Worm (Caenorhabditis elegans) whole organism, L1 larva: Measurements from ENCODE around the gene fbxb-21.

Experiments used
- C04F5.9 ChIP-seq: sonication (generic microtip); optimal IDR thresholded peaks from 2 replicates; lab custom pipeline; 2016; ENCODE audit warnings: missing genetic modification characterization, missing compliant biosample characterization
- aha-1 ChIP-seq: fragments of 150-350 bp; optimal IDR thresholded peaks from 2 replicates; lab custom pipeline; 2014; ENCODE audit warnings: missing biosample characterization, missing genetic modification characterization
- alr-1 ChIP-seq: fragments of 200-800 bp; sonication (Bioruptor generic); optimal IDR thresholded peaks from 2 replicates; lab custom pipeline; 2018; ENCODE audit warnings: borderline replicate concordance, mild to moderate bottlenecking, missing genetic modification characterization, missing compliant biosample characterization
- aly-2 ChIP-seq: fragments of 150-350 bp; optimal IDR thresholded peaks from 2 replicates; lab custom pipeline; 2014; ENCODE audit warnings: missing biosample characterization, missing genetic modification characterization
- ceh-90 ChIP-seq: sonication (generic microtip); optimal IDR thresholded peaks from 2 replicates; lab custom pipeline; 2016; ENCODE audit warnings: missing genetic modification characterization, missing compliant biosample characterization
- ces-1 ChIP-seq: fragments of 150-350 bp; optimal IDR thresholded peaks from 2 replicates; lab custom pipeline; 2014; ENCODE audit warnings: missing biosample characterization, missing genetic modification reagents, missing genetic modification characterization
- efl-3 ChIP-seq: fragments of 200-800 bp; sonication (Bioruptor generic); optimal IDR thresholded peaks from 2 replicates; lab custom pipeline; 2018; ENCODE audit warnings: mild to moderate bottlenecking, missing genetic modification characterization, missing compliant biosample characterization
- egl-27 ChIP-seq, 2 experiments: fragments of 150-350 bp in 1 of 2; sonication (generic microtip); optimal IDR thresholded peaks; 3 replicates each; lab custom pipeline; 2017 to 2018; ENCODE audit warnings: missing biosample characterization in 2 of 2, missing genetic modification characterization in 2 of 2, missing genetic modification reagents in 2 of 2
- elt-2 ChIP-seq: sonication (generic microtip); optimal IDR thresholded peaks from 2 replicates; lab custom pipeline; 2016; ENCODE audit warnings: missing genetic modification characterization, mild to moderate bottlenecking, inconsistent platforms, missing compliant biosample characterization, missing genetic modification reagents
- elt-3 ChIP-seq, 6 experiments: fragments of 150-350 bp in 1 of 6; sonication (generic microtip); optimal IDR thresholded peaks; 2 replicates each; lab custom pipeline; 2017 to 2018; ENCODE audit warnings: missing biosample characterization in 6 of 6, missing genetic modification characterization in 6 of 6, inconsistent platforms in 1 of 6
- ets-5 ChIP-seq: fragments of 200-800 bp; sonication (Bioruptor generic); IDR thresholded peaks from 2 replicates; pipeline ENCODE4 v1.3.6; 2022; ENCODE audit warnings: missing genetic modification characterization, missing compliant biosample characterization
- fkh-10 ChIP-seq: sonication (generic microtip); optimal IDR thresholded peaks from 2 replicates; lab custom pipeline; 2017; ENCODE audit warnings: missing biosample characterization, missing genetic modification reagents, missing genetic modification characterization
- fos-1 ChIP-seq: fragments of 150-350 bp; optimal IDR thresholded peaks from 2 replicates; lab custom pipeline; 2014; ENCODE audit warnings: missing biosample characterization, missing genetic modification characterization
- grh-1 ChIP-seq: fragments of 200-800 bp; sonication (Bioruptor generic); IDR thresholded peaks from 2 replicates; pipeline ENCODE4 v1.3.6; 2022; ENCODE audit warnings: missing genetic modification reagents, missing genetic modification characterization, missing compliant biosample characterization
- hpl-2 ChIP-seq: fragments of 150-350 bp; optimal IDR thresholded peaks from 2 replicates; lab custom pipeline; 2014; ENCODE audit warnings: missing biosample characterization, missing genetic modification reagents, missing genetic modification characterization
- irx-1 ChIP-seq: sonication (generic microtip); optimal IDR thresholded peaks from 2 replicates; lab custom pipeline; 2016; ENCODE audit warnings: missing genetic modification characterization, missing compliant biosample characterization
- isw-1 ChIP-seq: fragments of 200-800 bp; sonication (Bioruptor generic); IDR thresholded peaks from 2 replicates; pipeline ENCODE4 v1.3.6; 2022; ENCODE audit warnings: missing genetic modification characterization, missing compliant biosample characterization
- jun-1 ChIP-seq: fragments of 150-350 bp; optimal IDR thresholded peaks from 2 replicates; lab custom pipeline; 2014; ENCODE audit warnings: missing biosample characterization, missing genetic modification reagents, missing genetic modification characterization
- lin-13 ChIP-seq: fragments of 150-350 bp; optimal IDR thresholded peaks from 2 replicates; lab custom pipeline; 2014; ENCODE audit warnings: missing biosample characterization, missing genetic modification reagents, missing genetic modification characterization
- lin-14 ChIP-seq: fragments of 200-800 bp; sonication (Bioruptor generic); optimal IDR thresholded peaks from 2 replicates; lab custom pipeline; 2018; ENCODE audit warnings: mild to moderate bottlenecking, missing genetic modification characterization, moderate library complexity, missing compliant biosample characterization
- lin-15B ChIP-seq: fragments of 150-350 bp; sonication (generic microtip); optimal IDR thresholded peaks from 3 replicates; lab custom pipeline; 2014; ENCODE audit warnings: missing biosample characterization, missing genetic modification characterization
- lir-3 ChIP-seq: sonication (generic microtip); optimal IDR thresholded peaks from 2 replicates; lab custom pipeline; 2016; ENCODE audit warnings: mild to moderate bottlenecking, missing genetic modification characterization, moderate library complexity, missing compliant biosample characterization; ENCODE audit not compliant: poor library complexity
- lsy-2 ChIP-seq, 2 experiments: fragments of 150-350 bp; optimal IDR thresholded peaks; 2 replicates each; lab custom pipeline; 2014; ENCODE audit warnings: missing biosample characterization in 2 of 2, missing genetic modification characterization in 2 of 2
- mab-9 ChIP-seq: fragments of 200-800 bp; sonication (Bioruptor generic); IDR thresholded peaks from 2 replicates; pipeline ENCODE4 v1.3.6; 2022; ENCODE audit warnings: missing genetic modification reagents, missing genetic modification characterization, missing compliant biosample characterization
- mep-1 ChIP-seq: fragments of 150-350 bp; optimal IDR thresholded peaks from 2 replicates; lab custom pipeline; 2014; ENCODE audit warnings: missing biosample characterization, missing genetic modification characterization
- nhr-28 ChIP-seq: fragments of 150-350 bp; optimal IDR thresholded peaks from 2 replicates; lab custom pipeline; 2014; ENCODE audit warnings: missing biosample characterization, missing genetic modification characterization
- nhr-71 ChIP-seq: sonication (generic microtip); optimal IDR thresholded peaks from 2 replicates; lab custom pipeline; 2016; ENCODE audit warnings: mild to moderate bottlenecking, missing genetic modification characterization, moderate library complexity, missing compliant biosample characterization
- nhr-77 ChIP-seq: fragments of 150-350 bp; optimal IDR thresholded peaks from 2 replicates; lab custom pipeline; 2014; ENCODE audit warnings: missing biosample characterization, missing genetic modification characterization
- nhr-84 ChIP-seq: sonication (generic microtip); optimal IDR thresholded peaks from 2 replicates; lab custom pipeline; 2017; ENCODE audit warnings: missing biosample characterization, missing genetic modification characterization
- pag-3 ChIP-seq: sonication (generic microtip); optimal IDR thresholded peaks from 2 replicates; lab custom pipeline; 2017; ENCODE audit warnings: missing genetic modification characterization, mild to moderate bottlenecking, missing compliant biosample characterization, antibody characterized with exemption, borderline replicate concordance; ENCODE audit not compliant: insufficient read depth
- pqm-1 ChIP-seq: sonication (generic microtip); optimal IDR thresholded peaks from 3 replicates; lab custom pipeline; 2017; ENCODE audit warnings: missing biosample characterization, missing genetic modification characterization
- skn-1 ChIP-seq: fragments of 150-350 bp; optimal IDR thresholded peaks from 2 replicates; lab custom pipeline; 2014; ENCODE audit warnings: missing biosample characterization, missing genetic modification characterization
- snu-23 ChIP-seq: sonication (generic microtip); optimal IDR thresholded peaks from 2 replicates; lab custom pipeline; 2016; ENCODE audit warnings: missing genetic modification characterization, missing compliant biosample characterization
- sup-37 ChIP-seq: fragments of 200-800 bp; sonication (Bioruptor generic); optimal IDR thresholded peaks from 2 replicates; lab custom pipeline; 2018; ENCODE audit warnings: mild to moderate bottlenecking, missing genetic modification characterization, missing compliant biosample characterization
- unc-30 ChIP-seq: sonication (generic microtip); optimal IDR thresholded peaks from 2 replicates; lab custom pipeline; 2017; ENCODE audit warnings: missing biosample characterization, missing genetic modification characterization
- zip-4 ChIP-seq: fragments of 200-800 bp; sonication (Bioruptor generic); optimal IDR thresholded peaks from 2 replicates; lab custom pipeline; 2018; ENCODE audit warnings: mild to moderate bottlenecking, missing genetic modification characterization, moderate library complexity, missing compliant biosample characterization

Gene fbxb-21

ce11 chrII:1618948-1619347 lies 29.7 kb downstream of the fbxb-21 start, which contains the start of gene fbxa-166:
Gene fbxa-166 (minus strand): TSS chrII:1619048.
- no peak for TF ChIP-seq mab-9 (GFP tag; lab: Robert Waterston, UW)
- TF ChIP-seq lir-3 (tag; lab: Kevin White, UChicago), result no peak
- no peak for TF ChIP-seq jun-1
- no peak for TF ChIP-seq zip-4 (GFP tag; lab: Kevin White, UChicago)
- TF ChIP-seq elt-3 (tag; optimal IDR thresholded peaks at IDR 0.05; lab: Kevin White, UChicago), result no peak
- no peak for TF ChIP-seq unc-30 (tag; lab: Kevin White, UChicago)
- TF ChIP-seq lin-15B (tag; lab: Kevin White, UChicago), result no peak
- TF ChIP-seq mep-1 (tag; lab: Kevin White, UChicago), result no peak
- no peak for TF ChIP-seq snu-23
- TF ChIP-seq nhr-84 (tag; lab: Kevin White, UChicago), result no peak
- no peak for TF ChIP-seq C04F5.9 (tag; lab: Kevin White, UChicago)
- TF ChIP-seq ceh-90, result no peak
- no peak for TF ChIP-seq alr-1 (tag; lab: Kevin White, UChicago)
- TF ChIP-seq isw-1 (GFP tag; lab: Robert Waterston, UW), result no peak
- TF ChIP-seq sup-37, result no peak
- no peak for TF ChIP-seq irx-1
- no peak for TF ChIP-seq lsy-2 (tag; optimal IDR thresholded peaks at IDR 0.05; lab: Kevin White, UChicago)
- TF ChIP-seq lin-13, result no peak

ce11 chrII:1616382-1616781 lies 32.3 kb downstream of the fbxb-21 start, which contains the start of gene fbxa-165:
Gene fbxa-165 (minus strand): TSS chrII:1616482.
- TF ChIP-seq fkh-10 (no peak), pag-3 (tag; lab: Kevin White, UChicago) (no peak), aly-2 (tag; lab: Kevin White, UChicago) (no peak), nhr-77 (tag; lab: Kevin White, UChicago) (no peak)
- TF ChIP-seq, all 84 proteins: peak for 0

DNA sequence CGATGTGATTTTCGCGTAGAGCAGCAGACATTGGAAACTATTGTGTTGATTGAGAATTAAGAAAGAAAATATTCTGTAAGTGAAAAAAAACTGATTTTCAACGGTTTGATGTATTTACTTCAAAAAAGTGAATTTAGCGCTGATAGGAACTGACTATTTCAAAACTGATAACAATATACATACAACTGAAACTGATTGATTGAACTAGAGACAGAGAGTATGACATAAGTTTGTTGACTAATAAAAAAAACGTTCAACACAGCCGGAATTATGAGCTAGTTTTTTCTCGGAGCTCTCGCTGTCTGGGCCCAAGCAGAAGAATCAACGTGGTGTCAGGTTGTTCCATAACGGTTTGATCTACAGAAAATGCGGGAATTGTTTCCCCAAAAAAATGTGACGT lies 34.7 kb downstream of the fbxb-21 start, which contains the start of gene fbxa-164:
Gene fbxa-164 (minus strand): TSS at position 101 of the 400 bp plus-strand sequence.
- no peak for TF ChIP-seq ces-1 (GFP tag; lab: Kevin White, UChicago)
- TF ChIP-seq lin-14 (GFP tag; lab: Kevin White, UChicago), result no peak
- TF ChIP-seq grh-1, result no peak
- no peak for TF ChIP-seq nhr-77 (tag; lab: Kevin White, UChicago)
- no peak for TF ChIP-seq nhr-71
- TF ChIP-seq alr-1 (tag; lab: Kevin White, UChicago), result no peak
- TF ChIP-seq skn-1 (tag; lab: Kevin White, UChicago), result no peak
- TF ChIP-seq elt-2 (tag; lab: Kevin White, UChicago), result no peak
- TF ChIP-seq fkh-10, result no peak
- no peak for TF ChIP-seq isw-1 (GFP tag; lab: Robert Waterston, UW)
- TF ChIP-seq ets-5 (GFP tag; lab: Robert Waterston, UW), result no peak
- no peak for TF ChIP-seq pqm-1
- no peak for TF ChIP-seq lir-3 (tag; lab: Kevin White, UChicago)
- no peak for TF ChIP-seq jun-1
- no peak for TF ChIP-seq fos-1 (tag; lab: Kevin White, UChicago)
- TF ChIP-seq egl-27 (tag; optimal IDR thresholded peaks at IDR 0.05; lab: Kevin White, UChicago), result no peak
- TF ChIP-seq nhr-28 (tag; lab: Kevin White, UChicago), result no peak
- TF ChIP-seq C04F5.9 (tag; lab: Kevin White, UChicago), result no peak
- no peak for TF ChIP-seq efl-3

DNA sequence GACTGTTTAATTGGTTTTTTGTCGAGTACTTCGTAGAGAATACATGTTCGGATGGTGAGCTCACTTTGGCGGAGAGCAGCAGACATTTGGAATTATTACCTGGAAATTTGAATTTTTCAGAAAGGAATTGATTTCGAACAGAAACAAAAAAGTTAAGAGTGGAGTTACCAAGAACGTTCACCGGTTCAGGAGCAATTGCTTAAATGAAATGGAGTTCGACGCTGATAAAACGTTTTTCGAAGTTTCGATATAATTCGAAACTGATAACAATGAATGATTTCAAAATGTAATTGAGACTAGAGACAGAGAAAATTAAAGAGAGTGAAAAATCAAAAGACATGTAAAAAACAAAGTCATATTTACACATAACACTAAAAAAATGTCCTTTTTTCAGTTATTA lies 38.0 kb downstream of the fbxb-21 start, which contains the start of gene fbxa-163:
Gene fbxa-163 (minus strand): TSS at position 101 of the 400 bp plus-strand sequence.
- TF ChIP-seq aha-1 (tag; lab: Kevin White, UChicago), result no peak
- no peak for TF ChIP-seq hpl-2 (GFP tag; lab: Kevin White, UChicago)
- TF ChIP-seq lin-15B (tag; lab: Kevin White, UChicago), result no peak
